Fruit fly (Drosophila melanogaster): ENCODE results near the gene Abp1.
A peak's percentile ranks its signal among the peaks of the same experiment; 100 is the strongest.

Abp1 gene

dm6 chr3L:13486041-13486859, at the start of gene Abp1, which contains the start of gene Tgi (continued):
- TF ChIP-seq zfh2 (GFP tag; optimal IDR thresholded peaks at IDR 0.05) (peak; percentile 52), Dek (tag; optimal IDR thresholded peaks at IDR 0.05) (peak; percentile 7), insv (GFP tag; optimal IDR thresholded peaks at IDR 0.05) (peak in 1 of 2 experiments; percentile 1), pum (GFP tag; optimal IDR thresholded peaks at IDR 0.05) (peak; percentile 3), CG15601 (tag; optimal IDR thresholded peaks at IDR 0.05) (peak; percentile 49), row (GFP tag; IDR thresholded peaks at IDR 0.05) (peak; percentile 33), gem (tag; optimal IDR thresholded peaks at IDR 0.05) (peak; percentile 47), CG9932 (GFP tag; IDR thresholded peaks at IDR 0.05) (peak; percentile 88), shn (GFP tag; optimal IDR thresholded peaks at IDR 0.05) (peak; percentile 20), zen (tag; optimal IDR thresholded peaks at IDR 0.05) (peak; percentile 41), nmo (GFP tag; optimal IDR thresholded peaks at IDR 0.05) (peak; percentile 49), sob (GFP tag; IDR thresholded peaks at IDR 0.05) (peak; percentile 68), wdn (GFP tag; IDR thresholded peaks at IDR 0.05) (no peak), CHES-1-like (GFP tag; optimal IDR thresholded peaks at IDR 0.05) (peak; percentile 47), CG17612 (GFP tag; IDR thresholded peaks at IDR 0.05) (no peak), aop (GFP tag; IDR thresholded peaks at IDR 0.05) (0 out of 2 replicates have a peak, but pooled peaks have one; percentile 14), CG1647 (GFP tag; optimal IDR thresholded peaks at IDR 0.05) (peak; percentile 43), jumu (GFP tag; optimal IDR thresholded peaks at IDR 0.05) (peak; percentile 19), CG12659 (GFP tag; optimal IDR thresholded peaks at IDR 0.05) (peak; percentile 71), Hr51 (GFP tag; optimal IDR thresholded peaks at IDR 0.05) (peak in 1 of 2 experiments; percentile 40), sens (GFP tag) (peak; percentile 47), nom (GFP tag; optimal IDR thresholded peaks at IDR 0.05) (peak; percentile 7), CG13624 (GFP tag; optimal IDR thresholded peaks at IDR 0.05) (peak; percentile 60), Chrac-16 (GFP tag; optimal IDR thresholded peaks at IDR 0.05) (no peak), CG1792 (GFP tag; optimal IDR thresholded peaks at IDR 0.05) (no peak), chinmo (GFP tag; IDR thresholded peaks at IDR 0.05; ENCODE audit: partially characterized antibody) (peak; percentile 80; the same call in 2 of the 4 replicates), E2f2 (GFP tag; IDR thresholded peaks at IDR 0.05) (peak; percentile 72), CG12769 (tag; optimal IDR thresholded peaks at IDR 0.05) (peak; percentile 65), CG3847 (GFP tag; IDR thresholded peaks at IDR 0.05) (peak; percentile 67), Bgb (GFP tag; IDR thresholded peaks at IDR 0.05; ENCODE audit: partially characterized antibody) (peak; percentile 93), ind (GFP tag; optimal IDR thresholded peaks at IDR 0.05) (peak; percentile 33), gro (GFP tag; optimal IDR thresholded peaks at IDR 0.05) (peak; percentile 36), CG2129 (GFP tag; IDR thresholded peaks at IDR 0.05; ENCODE audit: partially characterized antibody) (peak; percentile 46), CG1024 (GFP tag; IDR thresholded peaks at IDR 0.05) (no peak), BEAF-32 (GFP tag; optimal IDR thresholded peaks at IDR 0.05) (peak; percentile 91), CG12744 (GFP tag; optimal IDR thresholded peaks at IDR 0.05) (peak; percentile 15), CrebB (tag; optimal IDR thresholded peaks at IDR 0.05) (peak; percentile 46), HLH3B (GFP tag; IDR thresholded peaks at IDR 0.05) (no peak), hb (GFP tag; IDR thresholded peaks at IDR 0.05; ENCODE audit: partially characterized antibody) (peak; percentile 64), CG32532 (GFP tag; IDR thresholded peaks at IDR 0.05) (peak; percentile 13; the same call in 1 of the 2 replicates), Mad (GFP tag; optimal IDR thresholded peaks at IDR 0.05) (no peak), CG14860 (GFP tag; IDR thresholded peaks at IDR 0.05; ENCODE audit: partially characterized antibody) (peak; percentile 60), CG13424 (tag; optimal IDR thresholded peaks at IDR 0.05) (peak; percentile 0), CG31441 (GFP tag; IDR thresholded peaks at IDR 0.05) (peak; percentile 16; the same call in 1 of the 2 replicates), Opbp (GFP tag; IDR thresholded peaks at IDR 0.05; ENCODE audit: partially characterized antibody) (peak; percentile 89), Nf-YC (tag; optimal IDR thresholded peaks at IDR 0.05) (no peak), CG6813 (GFP tag; optimal IDR thresholded peaks at IDR 0.05) (no peak), CG42726 (GFP tag; IDR thresholded peaks at IDR 0.05; ENCODE audit: partially characterized antibody) (peak; percentile 93)

Data from whole organism, embryonic.